Fruit fly (Drosophila melanogaster): ENCODE measurements around the gene Cp36.

Gene Cp36

dm6 chrX:8464378-8465036 is 14.6 kb upstream of the Cp36 start, which contains the start of gene Sptr:
Sptr (minus strand) TSS chrX:8464438.
- peak; percentile 51 for TF ChIP-seq GATAd (GFP tag; optimal IDR thresholded peaks at IDR 0.05)
- TF ChIP-seq foxo (GFP tag; optimal IDR thresholded peaks at IDR 0.05): peak; percentile 56 to 96
- TF ChIP-seq fru (GFP tag; optimal IDR thresholded peaks at IDR 0.05): peak; percentile 96
- no peak for TF ChIP-seq dl (GFP tag; optimal IDR thresholded peaks at IDR 0.05; ENCODE audit: insufficient read depth in 1 of 2, partially characterized antibody in 2 of 2)
- peak; percentile 93 for TF ChIP-seq ey (GFP tag; optimal IDR thresholded peaks at IDR 0.05)
- TF ChIP-seq Hr83 (GFP tag; optimal IDR thresholded peaks at IDR 0.05; ENCODE audit: poor library complexity, severe bottlenecking): no peak
- peak; percentile 91 for TF ChIP-seq brk (GFP tag; optimal IDR thresholded peaks at IDR 0.05)
- no peak for TF ChIP-seq Vsx2 (GFP tag; optimal IDR thresholded peaks at IDR 0.05; ENCODE audit: partially characterized antibody)
- peak; percentile 77 for TF ChIP-seq Rel (GFP tag; optimal IDR thresholded peaks at IDR 0.05)
- peak; percentile 82 for TF ChIP-seq Rel (tag; optimal IDR thresholded peaks at IDR 0.05)
- TF ChIP-seq br (GFP tag; optimal IDR thresholded peaks at IDR 0.05): peak; percentile 92
- TF ChIP-seq CrebA (GFP tag; optimal IDR thresholded peaks at IDR 0.05; ENCODE audit: borderline replicate concordance): peak; percentile 73
- TF ChIP-seq pan (optimal IDR thresholded peaks at IDR 0.05): no peak
- no peak for TF ChIP-seq N (GFP tag; optimal IDR thresholded peaks at IDR 0.05)
- TF ChIP-seq Myc (optimal IDR thresholded peaks at IDR 0.05): no peak
- no peak for TF ChIP-seq usp (GFP tag; optimal IDR thresholded peaks at IDR 0.05)
- TF ChIP-seq Dfd (GFP tag; optimal IDR thresholded peaks at IDR 0.05): no peak
- TF ChIP-seq OdsH (GFP tag; optimal IDR thresholded peaks at IDR 0.05): peak; percentile 97
- no peak for TF ChIP-seq Dif (GFP tag; optimal IDR thresholded peaks at IDR 0.05; ENCODE audit: partially characterized antibody)
- TF ChIP-seq sage (GFP tag; optimal IDR thresholded peaks at IDR 0.05): peak; percentile 87
- peak; percentile 82 for TF ChIP-seq tai (GFP tag; optimal IDR thresholded peaks at IDR 0.05)
- TF ChIP-seq lola (GFP tag; optimal IDR thresholded peaks at IDR 0.05): no peak
- TF ChIP-seq CG32264 (GFP tag; optimal IDR thresholded peaks at IDR 0.05): peak; percentile 80
- TF ChIP-seq h (GFP tag; optimal IDR thresholded peaks at IDR 0.05): peak; percentile 96
- peak; percentile 72 for TF ChIP-seq sv (GFP tag; optimal IDR thresholded peaks at IDR 0.05)
- TF ChIP-seq Sp1 (GFP tag; optimal IDR thresholded peaks at IDR 0.05): peak; percentile 96
- peak; percentile 92 for TF ChIP-seq woc (GFP tag; optimal IDR thresholded peaks at IDR 0.05)
- peak; percentile 19 for TF ChIP-seq Mio (GFP tag; optimal IDR thresholded peaks at IDR 0.05)
- TF ChIP-seq jim (GFP tag; optimal IDR thresholded peaks at IDR 0.05): no peak
- no peak for TF ChIP-seq Abd-B (GFP tag; optimal IDR thresholded peaks at IDR 0.05)
- TF ChIP-seq CG9705 (GFP tag; optimal IDR thresholded peaks at IDR 0.05): peak; percentile 91
- TF ChIP-seq rgr (GFP tag; optimal IDR thresholded peaks at IDR 0.05): peak; percentile 97
- peak; percentile 87 for TF ChIP-seq dmrt93B (GFP tag; optimal IDR thresholded peaks at IDR 0.05)
- TF ChIP-seq dsf (GFP tag; optimal IDR thresholded peaks at IDR 0.05; ENCODE audit: borderline replicate concordance): peak; percentile 58
- TF ChIP-seq HLH106 (tag; optimal IDR thresholded peaks at IDR 0.05): peak; percentile 96
- TF ChIP-seq psq (GFP tag; optimal IDR thresholded peaks at IDR 0.05): peak; percentile 92
- TF ChIP-seq Hr78 (GFP tag; optimal IDR thresholded peaks at IDR 0.05): no peak
- peak; percentile 84 for TF ChIP-seq Jra (GFP tag; optimal IDR thresholded peaks at IDR 0.05)
- TF ChIP-seq Hnf4 (GFP tag; optimal IDR thresholded peaks at IDR 0.05): peak; percentile 94

DNA sequence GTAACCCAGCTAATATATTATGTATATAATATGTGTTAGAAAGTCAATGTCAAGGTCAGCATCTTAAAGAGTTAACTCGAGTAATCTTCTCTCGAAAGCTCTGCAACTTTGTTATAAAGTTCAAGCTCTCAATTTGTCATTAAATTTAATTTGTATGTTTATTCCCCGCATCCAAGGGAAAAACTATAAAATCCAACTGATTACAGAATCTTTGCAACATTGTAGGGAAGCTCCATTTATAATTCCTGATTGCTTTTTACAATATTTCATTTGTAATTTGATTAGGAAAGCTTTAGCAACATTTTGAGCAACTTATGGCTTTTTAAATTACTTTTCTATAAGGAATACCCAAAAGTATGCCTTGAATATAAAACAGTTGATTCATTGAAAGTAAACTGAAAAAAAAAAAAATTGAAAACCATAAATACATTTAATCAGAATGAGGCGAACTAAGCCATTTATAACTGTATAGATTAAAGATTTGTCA is 12.3 kb upstream of the Cp36 start:
- TF ChIP-seq br (GFP tag; optimal IDR thresholded peaks at IDR 0.05) (no peak), sage (GFP tag; optimal IDR thresholded peaks at IDR 0.05) (no peak), CG9705 (GFP tag; optimal IDR thresholded peaks at IDR 0.05) (no peak), Jra (GFP tag; optimal IDR thresholded peaks at IDR 0.05) (no peak), h (GFP tag; optimal IDR thresholded peaks at IDR 0.05) (no peak), sv (GFP tag; optimal IDR thresholded peaks at IDR 0.05) (no peak), Abd-B (GFP tag; optimal IDR thresholded peaks at IDR 0.05) (no peak), Hr83 (GFP tag; optimal IDR thresholded peaks at IDR 0.05; ENCODE audit: poor library complexity, severe bottlenecking) (no peak), CrebA (GFP tag; optimal IDR thresholded peaks at IDR 0.05; ENCODE audit: borderline replicate concordance) (no peak), foxo (GFP tag; optimal IDR thresholded peaks at IDR 0.05) (no peak), psq (GFP tag; optimal IDR thresholded peaks at IDR 0.05) (no peak), rgr (GFP tag; optimal IDR thresholded peaks at IDR 0.05) (no peak), ey (GFP tag; optimal IDR thresholded peaks at IDR 0.05) (no peak), Dif (GFP tag; optimal IDR thresholded peaks at IDR 0.05; ENCODE audit: partially characterized antibody) (no peak)
